Worm (Caenorhabditis elegans): ENCODE results near the gene gegf-1.

DNA sequence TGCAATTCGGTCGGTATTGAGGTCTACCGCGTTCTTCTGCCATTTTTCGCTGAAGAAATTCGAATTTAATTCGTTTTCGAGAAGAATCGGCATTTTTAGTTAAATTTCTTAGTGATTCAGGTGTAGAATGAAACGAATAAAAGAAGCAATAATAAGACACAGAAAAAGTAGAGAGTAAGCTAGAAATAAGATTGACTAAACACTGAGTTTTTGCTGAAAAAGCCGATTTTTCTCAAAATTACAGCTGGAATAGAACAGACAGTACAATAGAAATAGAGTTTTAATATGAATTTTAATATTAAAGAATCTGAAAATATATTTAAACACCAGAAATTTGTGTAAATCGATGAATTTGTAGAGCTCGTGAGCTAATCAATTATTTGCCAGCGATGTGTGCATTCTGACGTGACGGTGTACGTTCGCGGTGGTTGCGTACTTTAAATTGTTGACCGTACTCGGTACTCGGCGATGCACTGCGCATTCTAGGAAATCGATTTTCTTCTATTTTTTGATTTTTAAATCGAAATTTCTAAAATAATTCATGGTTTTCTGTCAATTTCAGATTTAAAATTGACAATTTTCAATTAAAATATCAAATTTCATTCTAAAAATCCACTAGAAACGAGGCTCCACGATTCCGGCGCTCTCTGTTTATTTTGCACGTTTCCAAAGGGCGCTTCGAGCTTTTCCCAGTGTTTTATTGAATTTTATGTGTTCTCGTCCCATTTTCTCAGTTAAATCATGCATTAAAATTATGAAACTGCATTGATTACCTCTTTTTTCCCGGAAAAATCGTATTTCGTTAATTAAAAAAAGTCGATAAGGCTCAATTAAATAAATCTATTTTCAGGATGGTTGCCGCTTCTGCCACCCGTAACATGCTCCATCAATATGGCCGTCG lies 31.6 kb downstream of the gegf-1 start, which contains the start of the genes grld-1 and cox-6C:
- TF ChIP-seq ref-1 (GFP tag; conservative IDR thresholded peaks at IDR 0.05) (no peak), T22C8.4 (GFP tag; IDR thresholded peaks at IDR 0.05) (peak; percentile 60), ztf-23 (GFP tag; IDR thresholded peaks at IDR 0.05) (no peak), med-1 (GFP tag; optimal IDR thresholded peaks at IDR 0.05; ENCODE audit: insufficient read depth) (no peak), ztf-29 (GFP tag; IDR thresholded peaks at IDR 0.05) (no peak), tab-1 (GFP tag; IDR thresholded peaks at IDR 0.05) (no peak), cog-1 (tag; optimal IDR thresholded peaks at IDR 0.05) (peak; percentile 32), flt-1 (GFP tag; IDR thresholded peaks at IDR 0.05) (0 out of 2 replicates have a peak, but pooled peaks have one; percentile 3)

Measured in whole organism, midembryonic.